Worm (Caenorhabditis elegans): Measurements from ENCODE around the gene C42D8.1.

Gene C42D8.1

DNA sequence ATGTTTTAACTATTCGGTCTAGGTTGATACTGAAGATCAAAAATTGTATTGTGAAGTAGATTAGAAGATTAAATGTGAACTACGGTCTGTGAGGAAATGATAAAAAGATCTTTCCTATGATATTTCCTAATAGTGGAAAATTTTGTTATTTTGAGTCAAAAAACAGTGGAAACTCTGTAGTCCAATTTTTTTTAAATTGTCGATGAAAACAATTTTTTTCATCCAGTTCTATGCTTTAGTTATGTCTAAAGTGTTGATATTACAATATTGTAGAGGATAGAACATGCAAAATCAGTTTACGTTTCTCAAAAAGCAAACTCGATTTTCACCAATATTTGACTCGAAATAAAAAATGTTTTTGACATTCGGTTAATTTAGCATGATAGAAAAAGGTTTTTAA is 10.4 kb downstream of the C42D8.1 start:
- TF ChIP-seq ceh-82 (tag; optimal IDR thresholded peaks at IDR 0.05): no peak
- TF ChIP-seq Y55F3AM.14 (GFP tag; optimal IDR thresholded peaks at IDR 0.05): no peak
- TF ChIP-seq lsy-2 (tag; optimal IDR thresholded peaks at IDR 0.05): no peak
- no peak for TF ChIP-seq nhr-23 (tag; optimal IDR thresholded peaks at IDR 0.05)
- TF ChIP-seq elt-3 (tag; optimal IDR thresholded peaks at IDR 0.05): no peak
- no peak for TF ChIP-seq sma-3 (GFP tag; optimal IDR thresholded peaks at IDR 0.05)
- no peak for TF ChIP-seq mbf-1 (tag; optimal IDR thresholded peaks at IDR 0.05)
- no peak for TF ChIP-seq C34F6.9 (tag; optimal IDR thresholded peaks at IDR 0.05)

DNA sequence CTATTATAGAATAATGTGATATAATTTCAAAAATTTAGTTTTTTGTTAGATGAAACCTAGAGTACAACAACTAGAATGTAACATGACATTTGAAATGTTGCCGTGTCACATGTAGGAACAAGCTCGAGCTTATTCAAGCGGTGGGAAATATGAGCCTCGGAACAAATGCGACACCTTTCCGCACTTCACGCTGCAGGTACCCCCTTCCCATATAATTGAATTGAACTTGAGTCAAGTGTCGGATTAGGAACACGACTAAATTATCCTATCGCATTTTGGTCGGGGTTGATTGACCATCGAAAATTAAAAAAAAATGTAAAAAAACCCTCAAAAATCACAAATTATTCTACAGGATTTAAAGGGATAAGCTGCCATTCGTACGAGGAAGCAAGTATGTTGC is 10.9 kb downstream of the C42D8.1 start:
- no peak for TF ChIP-seq nhr-21 (tag; optimal IDR thresholded peaks at IDR 0.05)
- TF ChIP-seq sem-4 (tag; optimal IDR thresholded peaks at IDR 0.05): no peak
- TF ChIP-seq ZK546.5 (tag; optimal IDR thresholded peaks at IDR 0.05): no peak

DNA sequence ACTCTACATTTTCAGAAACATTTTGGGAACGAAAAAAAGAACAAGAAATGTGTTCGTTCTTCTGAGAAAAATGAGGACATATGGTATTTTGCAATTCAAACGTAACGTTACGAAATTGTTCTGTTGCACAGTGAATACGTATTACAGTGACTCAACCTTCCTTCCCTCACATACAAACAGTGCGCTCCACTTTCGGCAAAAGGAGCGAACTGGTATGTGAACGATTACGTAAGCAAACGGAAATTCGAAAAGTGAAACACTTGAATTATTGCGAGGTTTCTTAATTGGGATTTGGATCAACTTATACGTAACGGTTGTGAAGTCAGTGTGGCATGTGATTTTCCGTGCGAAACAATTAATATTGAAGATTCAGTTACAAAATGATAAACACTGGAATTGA is 11.5 kb downstream of the C42D8.1 start:
- TF ChIP-seq zag-1 (tag; optimal IDR thresholded peaks at IDR 0.05): no peak
- no peak for TF ChIP-seq unc-62 (GFP tag; optimal IDR thresholded peaks at IDR 0.05)
- peak; percentile 29 for TF ChIP-seq nhr-129 (tag; optimal IDR thresholded peaks at IDR 0.05)
- TF ChIP-seq ztf-4 (tag; optimal IDR thresholded peaks at IDR 0.05): no peak

DNA sequence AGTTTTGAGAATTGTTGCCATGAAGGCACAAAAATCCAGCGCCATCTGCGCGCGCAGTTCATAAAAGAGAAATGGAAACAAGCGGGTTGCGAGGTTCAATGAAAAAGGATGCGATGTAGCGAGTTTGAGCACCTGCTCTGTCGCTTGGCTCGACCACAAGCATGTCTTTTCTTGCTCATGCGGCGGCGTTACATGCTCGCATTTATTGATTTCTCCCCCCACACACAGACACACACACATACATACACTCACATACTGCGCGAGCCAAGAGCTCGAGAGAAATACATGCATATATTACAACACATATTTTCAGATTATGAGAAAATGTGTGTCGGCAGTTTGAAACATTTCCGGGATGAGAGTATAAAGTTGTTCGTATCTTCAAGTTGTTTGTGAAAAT is 12.5 kb downstream of the C42D8.1 start:
- TF ChIP-seq fos-1 (tag; optimal IDR thresholded peaks at IDR 0.05) (peak; percentile 21), lsy-2 (tag; optimal IDR thresholded peaks at IDR 0.05) (peak in 1 of 2 experiments; percentile 17), dmd-4 (tag; optimal IDR thresholded peaks at IDR 0.05) (no peak), crh-2 (tag; optimal IDR thresholded peaks at IDR 0.05) (no peak), lin-39 (tag; optimal IDR thresholded peaks at IDR 0.05) (no peak), blmp-1 (tag; optimal IDR thresholded peaks at IDR 0.05; ENCODE audit: insufficient read depth) (no peak), sem-4 (tag; optimal IDR thresholded peaks at IDR 0.05) (no peak), lin-11 (tag; optimal IDR thresholded peaks at IDR 0.05) (peak; percentile 32), gmeb-1 (tag; optimal IDR thresholded peaks at IDR 0.05) (no peak), zag-1 (tag; optimal IDR thresholded peaks at IDR 0.05) (no peak), alr-1 (tag; optimal IDR thresholded peaks at IDR 0.05) (peak; percentile 26), nhr-129 (tag; optimal IDR thresholded peaks at IDR 0.05) (peak; percentile 41), unc-55 (GFP tag; optimal IDR thresholded peaks at IDR 0.05) (peak; percentile 66), ztf-1 (GFP tag; conservative IDR thresholded peaks at IDR 0.05) (no peak), C34F6.9 (tag; optimal IDR thresholded peaks at IDR 0.05) (peak; percentile 29), egl-27 (tag; optimal IDR thresholded peaks at IDR 0.05) (no peak), sma-9 (GFP tag; optimal IDR thresholded peaks at IDR 0.05) (peak; percentile 4), sma-9 (tag; optimal IDR thresholded peaks at IDR 0.05) (no peak)

DNA sequence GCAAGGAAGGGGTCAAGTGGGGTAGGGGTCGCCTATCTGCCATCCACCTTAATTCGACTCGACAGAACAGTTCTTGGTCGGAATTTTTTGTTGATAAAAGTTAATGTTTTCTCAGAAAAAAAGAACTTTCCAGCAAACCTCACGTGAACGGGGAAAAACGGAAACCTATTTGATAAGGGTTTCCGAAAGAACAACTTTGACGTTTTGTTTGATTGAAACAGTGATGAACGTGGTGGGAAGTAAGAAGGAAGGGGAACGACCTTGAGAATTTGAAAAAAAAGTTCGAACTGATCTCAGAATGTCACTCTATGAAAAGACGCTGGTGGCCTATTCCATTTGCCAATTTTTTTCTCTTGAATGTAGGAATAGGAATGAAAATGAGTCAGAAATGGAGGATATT is 13.1 kb downstream of the C42D8.1 start:
- TF ChIP-seq ceh-82 (tag; optimal IDR thresholded peaks at IDR 0.05) (no peak), sma-3 (GFP tag; optimal IDR thresholded peaks at IDR 0.05) (peak; percentile 32), nhr-11 (tag; optimal IDR thresholded peaks at IDR 0.05) (no peak), sma-9 (GFP tag; optimal IDR thresholded peaks at IDR 0.05) (peak; percentile 34), sma-9 (tag; optimal IDR thresholded peaks at IDR 0.05) (no peak), zag-1 (tag; optimal IDR thresholded peaks at IDR 0.05) (no peak)

DNA sequence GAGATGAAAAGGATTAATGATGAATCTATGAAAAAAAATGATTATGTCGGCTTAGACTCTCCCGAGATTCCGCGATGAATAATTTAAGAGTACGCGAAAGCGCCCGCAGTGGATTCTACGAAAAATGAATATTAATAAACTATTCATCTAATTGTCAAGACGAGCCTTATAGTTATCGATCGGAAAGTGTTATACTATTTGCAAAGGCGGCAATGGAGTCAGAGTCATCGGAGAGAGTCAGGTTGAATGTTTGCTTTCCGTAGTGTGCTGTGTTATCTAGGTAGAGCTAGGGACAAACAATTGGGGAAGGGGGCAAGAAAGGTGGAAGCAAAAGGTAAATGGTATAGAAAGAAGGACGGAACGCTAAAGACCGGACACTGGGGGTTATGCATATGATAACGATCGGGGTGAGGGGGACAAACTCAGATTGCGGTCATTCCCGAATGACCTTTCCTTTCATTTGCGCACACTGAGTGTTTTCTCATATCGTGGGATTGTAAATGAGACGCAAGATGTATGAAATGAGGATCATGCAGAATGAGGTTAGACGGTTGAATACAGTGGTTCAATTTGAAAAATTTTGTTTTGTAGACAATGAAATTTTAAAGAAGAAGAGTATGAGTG is 13.6 kb downstream of the C42D8.1 start:
- no peak for TF ChIP-seq blmp-1 (tag; optimal IDR thresholded peaks at IDR 0.05; ENCODE audit: insufficient read depth)
- peak; percentile 77 for TF ChIP-seq ceh-16 (tag; optimal IDR thresholded peaks at IDR 0.05)
- peak; percentile 35 for TF ChIP-seq F13H6.1 (tag; optimal IDR thresholded peaks at IDR 0.05)
- peak; percentile 51 for TF ChIP-seq nhr-129 (tag; optimal IDR thresholded peaks at IDR 0.05)
- peak; percentile 48 for TF ChIP-seq fos-1 (tag; optimal IDR thresholded peaks at IDR 0.05)
